Worm (Caenorhabditis elegans) whole organism, young adult: ENCODE measurements around the gene Y55F3BL.6.

Experiments
- B0019.2 ChIP-seq: fragments of 200-800 bp; sonication (Bioruptor generic); conservative IDR thresholded peaks from 2 replicates; pipeline ENCODE4 v1.3.6; 2022; ENCODE audit warnings: missing genetic modification reagents, missing genetic modification characterization, missing compliant biosample characterization
- F10E7.11 ChIP-seq: sonication (generic microtip); optimal IDR thresholded peaks from 2 replicates; lab custom pipeline; 2017; ENCODE audit warnings: mild to moderate bottlenecking, missing genetic modification characterization, moderate library complexity, missing compliant biosample characterization
- F33H1.4 ChIP-seq: fragments of 200-800 bp; sonication (Bioruptor generic); IDR thresholded peaks from 2 replicates; pipeline ENCODE4 v1.3.6; 2022; ENCODE audit warnings: missing genetic modification reagents, missing genetic modification characterization, missing compliant biosample characterization
- F37B4.10 ChIP-seq: fragments of 200-800 bp; sonication (Bioruptor generic); IDR thresholded peaks from 2 replicates; pipeline ENCODE4 v1.3.6; 2022; ENCODE audit warnings: missing genetic modification characterization, missing compliant biosample characterization
- F57A8.1 ChIP-seq: fragments of 200-800 bp; sonication (Bioruptor generic); optimal IDR thresholded peaks from 2 replicates; lab custom pipeline; 2018; ENCODE audit warnings: mild to moderate bottlenecking, missing genetic modification characterization, moderate library complexity, missing compliant biosample characterization
- K11D2.4 ChIP-seq: fragments of 200-800 bp; sonication (Bioruptor generic); IDR thresholded peaks from 2 replicates; pipeline ENCODE4 v1.3.6; 2022; ENCODE audit warnings: missing genetic modification reagents, missing genetic modification characterization, missing compliant biosample characterization
- Y67H2A.10 ChIP-seq: fragments of 200-800 bp; sonication (Bioruptor generic); conservative IDR thresholded peaks from 2 replicates; pipeline ENCODE4 v1.3.6; 2022; ENCODE audit warnings: missing genetic modification reagents, missing genetic modification characterization, missing compliant biosample characterization
- Y79H2A.3 ChIP-seq: fragments of 200-800 bp; sonication (Bioruptor generic); conservative IDR thresholded peaks from 2 replicates; pipeline ENCODE4 v1.3.6; 2022; ENCODE audit warnings: missing genetic modification reagents, missing genetic modification characterization, missing compliant biosample characterization
- Y95B8A.8 ChIP-seq: fragments of 200-800 bp; sonication (Bioruptor generic); IDR thresholded peaks from 2 replicates; pipeline ENCODE4 v1.3.6; 2022; ENCODE audit warnings: missing genetic modification reagents, missing genetic modification characterization, missing compliant biosample characterization
- bed-2 ChIP-seq: fragments of 200-800 bp; sonication (Bioruptor generic); IDR thresholded peaks from 2 replicates; pipeline ENCODE4 v1.3.6; 2022; ENCODE audit warnings: missing genetic modification reagents, missing genetic modification characterization, missing compliant biosample characterization
- cebp-1 ChIP-seq, 2 experiments: fragments of 200-800 bp in 1 of 2; sonication (Bioruptor generic) in 1 of 2; sonication (generic microtip) in 1 of 2; IDR thresholded peaks in 1 of 2; optimal IDR thresholded peaks in 1 of 2; 2 replicates each; pipeline versions ENCODE4 v1.3.6 to Lab custom; 2017 to 2022; ENCODE audit warnings: missing compliant biosample characterization in 2 of 2, missing genetic modification characterization in 2 of 2, mild to moderate bottlenecking in 1 of 2, missing genetic modification reagents in 1 of 2, moderate library complexity in 1 of 2
- ceh-100 ChIP-seq: fragments of 200-800 bp; sonication (Bioruptor generic); IDR thresholded peaks from 2 replicates; pipeline ENCODE4 v1.3.6; 2022; ENCODE audit warnings: missing genetic modification reagents, missing genetic modification characterization, missing compliant biosample characterization
- ceh-79 ChIP-seq: sonication (generic microtip); optimal IDR thresholded peaks from 2 replicates; lab custom pipeline; 2017; ENCODE audit warnings: mild to moderate bottlenecking, missing genetic modification characterization, missing compliant biosample characterization
- ceh-91 ChIP-seq: fragments of 200-800 bp; sonication (Bioruptor generic); IDR thresholded peaks from 2 replicates; pipeline ENCODE4 v1.3.6; 2022; ENCODE audit warnings: missing genetic modification reagents, missing genetic modification characterization, missing compliant biosample characterization
- dox-1 ChIP-seq: fragments of 200-800 bp; sonication (Bioruptor generic); IDR thresholded peaks from 2 replicates; pipeline ENCODE4 v1.3.6; 2022; ENCODE audit warnings: missing genetic modification reagents, missing genetic modification characterization, missing compliant biosample characterization
- dpff-1 ChIP-seq: sonication (generic microtip); optimal IDR thresholded peaks from 2 replicates; lab custom pipeline; 2017; ENCODE audit warnings: mild to moderate bottlenecking, missing genetic modification characterization, missing compliant biosample characterization
- egl-44 ChIP-seq: fragments of 200-800 bp; sonication (Bioruptor generic); IDR thresholded peaks from 2 replicates; pipeline ENCODE4 v1.3.6; 2022; ENCODE audit warnings: missing genetic modification reagents, missing genetic modification characterization, missing compliant biosample characterization
- egrh-3 ChIP-seq: fragments of 200-800 bp; sonication (Bioruptor generic); IDR thresholded peaks from 2 replicates; pipeline ENCODE4 v1.3.6; 2022; ENCODE audit warnings: missing genetic modification reagents, missing genetic modification characterization, missing compliant biosample characterization
- hlh-12 ChIP-seq: sonication (generic microtip); optimal IDR thresholded peaks from 2 replicates; lab custom pipeline; 2016; ENCODE audit warnings: missing genetic modification characterization, missing compliant biosample characterization
- hmg-1.2 ChIP-seq: fragments of 200-800 bp; sonication (Bioruptor generic); IDR thresholded peaks from 2 replicates; pipeline ENCODE4 v1.3.6; 2022; ENCODE audit warnings: missing genetic modification reagents, missing genetic modification characterization, missing compliant biosample characterization
- hsf-1 ChIP-seq: fragments of 200-800 bp; sonication (Bioruptor generic); IDR thresholded peaks from 2 replicates; pipeline ENCODE4 v1.3.6; 2022; ENCODE audit warnings: missing genetic modification reagents, missing genetic modification characterization, missing compliant biosample characterization
- lag-1 ChIP-seq: fragments of 200-800 bp; sonication (Bioruptor generic); IDR thresholded peaks from 2 replicates; pipeline ENCODE4 v1.3.6; 2022; ENCODE audit warnings: missing genetic modification reagents, missing genetic modification characterization, missing compliant biosample characterization
- lin-26 ChIP-seq: fragments of 200-800 bp; sonication (Bioruptor generic); IDR thresholded peaks from 2 replicates; pipeline ENCODE4 v1.3.6; 2022; ENCODE audit warnings: missing genetic modification reagents, missing genetic modification characterization, missing compliant biosample characterization
- lsl-1 ChIP-seq: fragments of 200-800 bp; sonication (Bioruptor generic); optimal IDR thresholded peaks from 2 replicates; lab custom pipeline; 2018; ENCODE audit warnings: mild to moderate bottlenecking, missing genetic modification characterization, moderate library complexity, missing compliant biosample characterization
- madf-3 ChIP-seq: fragments of 200-800 bp; sonication (Bioruptor generic); IDR thresholded peaks from 2 replicates; pipeline ENCODE4 v1.3.6; 2022; ENCODE audit warnings: missing genetic modification reagents, missing genetic modification characterization, missing compliant biosample characterization
- madf-6 ChIP-seq: fragments of 200-800 bp; sonication (Bioruptor generic); IDR thresholded peaks from 2 replicates; pipeline ENCODE4 v1.3.6; 2022; ENCODE audit warnings: missing genetic modification reagents, missing genetic modification characterization, missing compliant biosample characterization
- mcd-1 ChIP-seq: fragments of 200-800 bp; sonication (Bioruptor generic); IDR thresholded peaks from 2 replicates; pipeline ENCODE4 v1.3.6; 2022; ENCODE audit warnings: missing genetic modification reagents, missing genetic modification characterization, missing compliant biosample characterization
- mes-4 ChIP-seq: sonication (generic microtip); optimal IDR thresholded peaks from 2 replicates; lab custom pipeline; 2016; ENCODE audit warnings: missing genotype, missing genetic modification characterization, missing compliant biosample characterization
- nhr-90 ChIP-seq: sonication (generic microtip); optimal IDR thresholded peaks from 2 replicates; lab custom pipeline; 2016; ENCODE audit warnings: missing genotype, mild to moderate bottlenecking, missing genetic modification characterization, missing compliant biosample characterization
- pbrm-1 ChIP-seq: fragments of 200-800 bp; sonication (Bioruptor generic); IDR thresholded peaks from 2 replicates; pipeline ENCODE4 v1.3.6; 2022; ENCODE audit warnings: missing genetic modification reagents, missing genetic modification characterization, missing compliant biosample characterization
- rcor-1 ChIP-seq: fragments of 200-800 bp; sonication (Bioruptor generic); IDR thresholded peaks from 2 replicates; pipeline ENCODE4 v1.3.6; 2022; ENCODE audit warnings: missing genetic modification reagents, missing genetic modification characterization, missing compliant biosample characterization
- sea-2 ChIP-seq: fragments of 200-800 bp; sonication (Bioruptor generic); IDR thresholded peaks from 2 replicates; pipeline ENCODE4 v1.3.6; 2022; ENCODE audit warnings: missing genetic modification characterization, missing compliant biosample characterization
- tbp1 ChIP-seq: fragments of 200-800 bp; sonication (Bioruptor generic); optimal IDR thresholded peaks from 2 replicates; lab custom pipeline; 2018; ENCODE audit warnings: mild to moderate bottlenecking, missing genetic modification characterization, missing compliant biosample characterization
- tlf-1 ChIP-seq: fragments of 200-800 bp; sonication (Bioruptor generic); optimal IDR thresholded peaks from 2 replicates; lab custom pipeline; 2018; ENCODE audit warnings: mild to moderate bottlenecking, missing genetic modification characterization, missing compliant biosample characterization
- zfh-2 ChIP-seq: fragments of 200-800 bp; sonication (Bioruptor generic); conservative IDR thresholded peaks from 2 replicates; pipeline ENCODE4 v1.3.6; 2022; ENCODE audit warnings: missing genetic modification reagents, missing genetic modification characterization, missing compliant biosample characterization
- zim-3 ChIP-seq: sonication (generic microtip); optimal IDR thresholded peaks from 2 replicates; lab custom pipeline; 2017; ENCODE audit warnings: mild to moderate bottlenecking, missing genetic modification characterization, moderate library complexity, missing compliant biosample characterization
- ztf-18 ChIP-seq: sonication (generic microtip); optimal IDR thresholded peaks from 2 replicates; lab custom pipeline; 2016; ENCODE audit warnings: missing genotype, mild to moderate bottlenecking, missing genetic modification characterization, missing compliant biosample characterization
- ztf-26 ChIP-seq: sonication (generic microtip); optimal IDR thresholded peaks from 2 replicates; lab custom pipeline; 2017; ENCODE audit warnings: missing genetic modification characterization, missing compliant biosample characterization

Gene Y55F3BL.6

DNA sequence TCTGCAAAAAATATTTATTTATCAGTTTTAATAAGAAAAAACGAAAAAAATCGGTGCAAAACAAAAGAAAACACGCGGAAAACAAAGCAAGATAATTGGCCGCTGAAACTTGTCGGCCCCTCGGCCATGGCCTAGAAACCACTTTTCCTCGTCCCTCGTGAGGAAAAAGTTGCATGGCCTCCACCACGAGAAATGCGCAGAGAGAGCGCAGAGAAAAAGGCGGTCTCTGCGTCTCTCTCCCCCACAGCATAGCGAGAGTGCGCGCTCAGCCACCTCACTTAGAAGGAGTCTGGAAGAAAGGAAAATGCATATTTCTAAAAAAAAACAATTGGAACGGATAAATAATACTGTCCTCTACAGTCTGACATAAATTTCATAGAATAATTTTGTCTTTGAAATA, 6.5 kb upstream of the Y55F3BL.6 start:
- TF ChIP-seq zfh-2 (GFP tag; lab: Robert Waterston, UW) (peak; percentile 55), lag-1 (GFP tag; lab: Robert Waterston, UW) (0 out of 2 replicates have a peak, but pooled peaks have one; percentile 28), cebp-1 (GFP tag; IDR thresholded peaks at IDR 0.05; lab: Robert Waterston, UW) (peak; percentile 30; the same call in 1 of the 2 replicates), cebp-1 (tag; optimal IDR thresholded peaks at IDR 0.05; lab: Kevin White, UChicago) (peak; percentile 24), rcor-1 (GFP tag; lab: Robert Waterston, UW) (peak; percentile 66; the same call in 1 of the 2 replicates), ztf-18 (peak; percentile 74), egl-44 (GFP tag; lab: Robert Waterston, UW) (peak; percentile 48; the same call in 1 of the 2 replicates), dox-1 (GFP tag; lab: Robert Waterston, UW) (peak; percentile 74), mcd-1 (peak; percentile 89), F37B4.10 (GFP tag; lab: Robert Waterston, UW) (0 out of 2 replicates have a peak, but pooled peaks have one; percentile 36), K11D2.4 (GFP tag; lab: Robert Waterston, UW) (peak; percentile 66), egrh-3 (GFP tag; lab: Robert Waterston, UW) (peak; percentile 37; the same call in 1 of the 2 replicates), lin-26 (0 out of 2 replicates have a peak, but pooled peaks have one; percentile 23), ceh-100 (peak; percentile 67), pbrm-1 (GFP tag; lab: Robert Waterston, UW) (peak; percentile 21; the same call in 1 of the 2 replicates), F33H1.4 (GFP tag; lab: Robert Waterston, UW) (0 out of 2 replicates have a peak, but pooled peaks have one; percentile 16), hmg-1.2 (GFP tag; lab: Robert Waterston, UW) (peak; percentile 93)

DNA sequence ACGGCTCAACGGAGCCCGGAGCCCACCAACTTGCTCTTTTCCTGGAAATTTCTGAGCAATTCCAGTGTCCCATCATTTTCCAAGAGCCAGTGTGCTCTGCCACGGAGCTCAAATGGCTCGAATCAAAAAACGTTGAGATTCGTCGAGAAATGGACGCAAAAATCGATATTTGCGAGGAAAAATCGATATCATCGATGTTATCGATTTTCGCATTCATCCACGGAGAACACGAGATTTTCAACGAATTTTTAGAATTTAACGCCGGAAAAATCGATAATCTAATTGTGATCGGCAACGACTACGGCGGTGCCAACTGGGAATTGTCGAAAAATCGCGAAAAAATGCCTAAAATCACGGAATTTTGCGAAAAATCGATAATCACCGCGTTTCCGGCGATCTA, 1.2 kb downstream of the Y55F3BL.6 start:
- TF ChIP-seq mes-4 (tag; lab: Kevin White, UChicago), result no peak
- no peak for TF ChIP-seq ztf-26 (tag; lab: Kevin White, UChicago)
- no peak for TF ChIP-seq hsf-1 (GFP tag; lab: Robert Waterston, UW)
- no peak for TF ChIP-seq hlh-12 (tag; lab: Kevin White, UChicago)
- no peak for TF ChIP-seq madf-3 (GFP tag; lab: Robert Waterston, UW)
- TF ChIP-seq Y67H2A.10, result no peak
- no peak for TF ChIP-seq F57A8.1 (GFP tag; lab: Kevin White, UChicago)
- no peak for TF ChIP-seq zim-3
- no peak for TF ChIP-seq tbp1 (GFP tag; lab: Kevin White, UChicago)
- TF ChIP-seq Y95B8A.8 (GFP tag; lab: Robert Waterston, UW), result no peak
- no peak for TF ChIP-seq ceh-79 (tag; lab: Kevin White, UChicago)

DNA sequence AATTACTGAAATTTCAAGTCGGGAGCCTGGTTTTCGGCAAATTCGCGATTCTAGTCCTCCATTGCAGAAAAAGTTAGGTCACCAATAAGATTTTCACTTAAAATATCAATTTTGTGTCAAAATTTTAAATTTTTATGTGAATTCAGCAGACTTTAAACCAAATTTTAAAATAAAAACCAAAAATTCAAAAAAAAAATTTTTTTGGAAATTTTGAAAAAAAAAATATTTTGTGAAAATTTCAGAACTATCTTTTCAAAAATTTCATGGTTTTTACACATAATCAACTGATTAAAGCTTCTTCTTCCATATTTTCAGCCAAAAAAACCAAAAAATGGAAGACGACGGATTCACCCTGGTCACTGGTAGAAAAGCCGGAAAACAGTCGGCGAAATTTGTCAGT, 2.1 kb downstream of the Y55F3BL.6 start, which contains the start of gene Y55F3BL.4:
Gene Y55F3BL.4 (plus strand): TSS at position 301 of the 400 bp plus-strand sequence.
- TF ChIP-seq ceh-91 (GFP tag; lab: Robert Waterston, UW) (no peak), lsl-1 (GFP tag; lab: Kevin White, UChicago) (no peak), tbp1 (GFP tag; lab: Kevin White, UChicago) (no peak), sea-2 (GFP tag; lab: Robert Waterston, UW) (no peak), lin-26 (no peak), nhr-90 (no peak), dpff-1 (tag; lab: Kevin White, UChicago) (no peak)
- TF ChIP-seq, all 124 proteins: peak for 0

- TF ChIP-seq tlf-1 (GFP tag; lab: Kevin White, UChicago) (no peak), madf-3 (GFP tag; lab: Robert Waterston, UW) (no peak), hmg-1.2 (GFP tag; lab: Robert Waterston, UW) (no peak), F57A8.1 (GFP tag; lab: Kevin White, UChicago) (no peak), B0019.2 (GFP tag; lab: Robert Waterston, UW) (no peak), Y79H2A.3 (GFP tag; lab: Robert Waterston, UW) (no peak), ztf-26 (tag; lab: Kevin White, UChicago) (no peak), madf-6 (GFP tag; lab: Robert Waterston, UW) (no peak), bed-2 (GFP tag; lab: Robert Waterston, UW) (no peak), F10E7.11 (tag; lab: Kevin White, UChicago) (no peak), lsl-1 (GFP tag; lab: Kevin White, UChicago) (no peak)
Observed at ce11 chrIV:801162-801561, 5.7 kb downstream of the Y55F3BL.6 start.
